Fruit fly (Drosophila melanogaster): ENCODE results near the gene Gcat.
A peak's percentile ranks its signal among the peaks of the same experiment; 100 is the strongest.

Gene Gcat

dm6 chr3L:11815220-11815797 is 14.6 kb upstream of the Gcat start, which contains the start of gene CG14130:
CG14130 (plus strand) TSS chr3L:11815444.
- TF ChIP-seq CG17801 (GFP tag; optimal IDR thresholded peaks at IDR 0.05; ENCODE audit: partially characterized antibody): peak; percentile 12

dm6 chr3L:11814655-11815054 is 14.0 kb upstream of the Gcat start, which contains the start of gene Cubn2:
Cubn2 (minus strand) TSS chr3L:11814755.
- no peak for TF ChIP-seq CG17801 (GFP tag; optimal IDR thresholded peaks at IDR 0.05; ENCODE audit: partially characterized antibody)

dm6 chr3L:11801622-11802021 is 961 bp upstream of the Gcat start:
- TF ChIP-seq CG17801 (GFP tag; optimal IDR thresholded peaks at IDR 0.05; ENCODE audit: partially characterized antibody): no peak

- TF ChIP-seq CG17801 (GFP tag; optimal IDR thresholded peaks at IDR 0.05; ENCODE audit: partially characterized antibody): no peak
Observed at dm6 chr3L:11795440-11795983, 5.1 kb downstream of the Gcat start, which contains the start of gene Klp68D. Klp68D (plus strand) TSS chr3L:11795614.

- TF ChIP-seq CG17801 (GFP tag; optimal IDR thresholded peaks at IDR 0.05; ENCODE audit: partially characterized antibody): no peak
Observed at dm6 chr3L:11793233-11793800, 7.3 kb downstream of the Gcat start, which contains the start of the genes twy and CG10907. twy (minus strand) TSS chr3L:11793283. CG10907 (plus strand) TSS chr3L:11793514.

- peak; percentile 21 for TF ChIP-seq CG17801 (GFP tag; optimal IDR thresholded peaks at IDR 0.05; ENCODE audit: partially characterized antibody)
Observed at dm6 chr3L:11789773-11790172, 10.9 kb downstream of the Gcat start, which contains the start of gene Pi3K68D. Pi3K68D (minus strand) TSS chr3L:11790013.

dm6 chr3L:11788936-11789352 is 11.7 kb downstream of the Gcat start:
- no peak for TF ChIP-seq CG17801 (GFP tag; optimal IDR thresholded peaks at IDR 0.05; ENCODE audit: partially characterized antibody)

- TF ChIP-seq CG17801 (GFP tag; optimal IDR thresholded peaks at IDR 0.05; ENCODE audit: partially characterized antibody): no peak
Observed at dm6 chr3L:11788195-11788594, 12.5 kb downstream of the Gcat start.

- no peak for TF ChIP-seq CG17801 (GFP tag; optimal IDR thresholded peaks at IDR 0.05; ENCODE audit: partially characterized antibody)
Observed at dm6 chr3L:11785291-11785690, 15.4 kb downstream of the Gcat start.

- TF ChIP-seq CG17801 (GFP tag; optimal IDR thresholded peaks at IDR 0.05; ENCODE audit: partially characterized antibody): peak; percentile 23
Observed at dm6 chr3L:11777348-11777958, 23.2 kb downstream of the Gcat start.

dm6 chr3L:11776731-11777130 is 23.9 kb downstream of the Gcat start, which contains the start of gene CG14131:
CG14131 (plus strand) TSS chr3L:11777073.
- no peak for TF ChIP-seq CG17801 (GFP tag; optimal IDR thresholded peaks at IDR 0.05; ENCODE audit: partially characterized antibody)

- TF ChIP-seq CG17801 (GFP tag; optimal IDR thresholded peaks at IDR 0.05; ENCODE audit: partially characterized antibody): no peak
Observed at dm6 chr3L:11774401-11774800, 26.3 kb downstream of the Gcat start, which contains the start of gene Tim13. Tim13 (minus strand) TSS chr3L:11774501.

- no peak for TF ChIP-seq CG17801 (GFP tag; optimal IDR thresholded peaks at IDR 0.05; ENCODE audit: partially characterized antibody)
Observed at dm6 chr3L:11773796-11774195, 26.9 kb downstream of the Gcat start.

- no peak for TF ChIP-seq CG17801 (GFP tag; optimal IDR thresholded peaks at IDR 0.05; ENCODE audit: partially characterized antibody)
Observed at dm6 chr3L:11772608-11773017, 28.0 kb downstream of the Gcat start.

dm6 chr3L:11772057-11772456 is 28.6 kb downstream of the Gcat start, which contains the start of gene Muc68D:
Muc68D (minus strand) TSS chr3L:11772157.
- TF ChIP-seq CG17801 (GFP tag; optimal IDR thresholded peaks at IDR 0.05; ENCODE audit: partially characterized antibody): no peak
